Worm (Caenorhabditis elegans): Measurements from ENCODE around the gene srh-132.

Gene srh-132

ce11 chrV:17460061-17460460, 50.0 kb downstream of the srh-132 start, which contains the start of gene srz-48:
Gene srz-48 (minus strand): TSS chrV:17460161.
- no peak for TF ChIP-seq pha-4 (tag; optimal IDR thresholded peaks at IDR 0.05)
- TF ChIP-seq ceh-43 (GFP tag; optimal IDR thresholded peaks at IDR 0.05), result no peak
